Fruit fly (Drosophila melanogaster): ENCODE data around the gene Whamy.

The Whamy gene

DNA sequence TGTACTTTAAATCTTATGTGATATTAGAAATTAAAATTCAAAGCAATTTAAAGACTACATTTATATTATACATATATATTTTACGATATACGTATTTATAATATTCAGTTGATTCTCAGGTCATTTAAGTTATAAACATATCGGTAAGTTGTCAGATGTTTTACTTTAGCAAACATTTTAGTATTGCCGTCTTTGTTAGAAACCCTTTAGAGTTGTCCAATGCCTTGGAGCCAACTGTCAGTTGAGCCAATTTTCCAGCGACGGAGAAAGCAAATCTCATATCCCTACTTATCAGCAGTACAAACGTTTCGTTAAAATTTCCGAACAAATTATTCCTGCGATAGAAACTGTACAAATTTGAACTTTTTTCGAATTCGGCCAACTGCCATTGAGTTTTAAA, 602 bp upstream of the Whamy start, which contains the start of gene topi:
Gene topi (plus strand): TSS at position 301 of the 400 bp plus-strand sequence.
- no peak for TF ChIP-seq woc (GFP tag; optimal IDR thresholded peaks at IDR 0.05)
- TF ChIP-seq Hnf4 (GFP tag; optimal IDR thresholded peaks at IDR 0.05), result no peak
- TF ChIP-seq rgr (GFP tag; optimal IDR thresholded peaks at IDR 0.05), result no peak
- TF ChIP-seq usp (GFP tag; optimal IDR thresholded peaks at IDR 0.05), result no peak
- TF ChIP-seq GATAd (GFP tag; optimal IDR thresholded peaks at IDR 0.05), result no peak
- no peak for TF ChIP-seq pan (optimal IDR thresholded peaks at IDR 0.05)
- TF ChIP-seq Hr78 (GFP tag; optimal IDR thresholded peaks at IDR 0.05), result no peak
- TF ChIP-seq fru (GFP tag; optimal IDR thresholded peaks at IDR 0.05), result no peak
- TF ChIP-seq Dfd (GFP tag; optimal IDR thresholded peaks at IDR 0.05), result no peak
- TF ChIP-seq dl (GFP tag; optimal IDR thresholded peaks at IDR 0.05; ENCODE audit: insufficient read depth in 1 of 2, partially characterized antibody in 2 of 2), result no peak
- TF ChIP-seq Abd-B (GFP tag; optimal IDR thresholded peaks at IDR 0.05), result no peak
- TF ChIP-seq Jra (GFP tag; optimal IDR thresholded peaks at IDR 0.05), result no peak
- TF ChIP-seq Dif (GFP tag; optimal IDR thresholded peaks at IDR 0.05; ENCODE audit: partially characterized antibody), result no peak

DNA sequence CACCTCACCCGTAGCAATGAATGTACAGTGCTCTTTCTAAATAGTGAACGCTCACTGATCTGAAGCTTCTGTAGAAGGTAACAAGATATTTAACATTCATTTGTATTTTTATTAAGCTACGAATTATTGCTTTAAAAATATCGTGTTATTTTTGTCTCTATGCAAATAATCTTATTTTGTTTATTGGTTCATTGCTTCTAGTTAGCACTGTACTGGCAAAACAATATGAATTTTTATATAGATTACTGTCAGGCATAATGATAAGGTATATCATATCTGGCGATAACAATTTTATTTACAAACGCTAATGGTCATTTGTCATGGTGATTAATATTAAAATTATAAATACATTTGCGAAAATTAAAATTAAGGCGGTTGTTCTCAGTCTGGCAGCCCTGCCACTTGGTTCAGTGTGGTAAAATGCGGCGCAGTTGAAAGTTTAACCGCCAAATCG, 2.7 kb downstream of the Whamy start, which contains the start of gene CG9471:
Gene CG9471 (minus strand): TSS at position 24 of the 454 bp plus-strand sequence.
- no peak for TF ChIP-seq usp (GFP tag; optimal IDR thresholded peaks at IDR 0.05)
- TF ChIP-seq lola (GFP tag; optimal IDR thresholded peaks at IDR 0.05), result no peak
- no peak for TF ChIP-seq CrebA (GFP tag; optimal IDR thresholded peaks at IDR 0.05; ENCODE audit: borderline replicate concordance)
- peak; percentile 82 for TF ChIP-seq dmrt93B (GFP tag; optimal IDR thresholded peaks at IDR 0.05)
- TF ChIP-seq Dif (GFP tag; optimal IDR thresholded peaks at IDR 0.05; ENCODE audit: partially characterized antibody), result no peak
- TF ChIP-seq HLH106 (tag; optimal IDR thresholded peaks at IDR 0.05), result peak; percentile 95
- no peak for TF ChIP-seq Myc (optimal IDR thresholded peaks at IDR 0.05)
- peak; percentile 97 for TF ChIP-seq woc (GFP tag; optimal IDR thresholded peaks at IDR 0.05)
- no peak for TF ChIP-seq tai (GFP tag; optimal IDR thresholded peaks at IDR 0.05)
- no peak for TF ChIP-seq brk (GFP tag; optimal IDR thresholded peaks at IDR 0.05)
- no peak for TF ChIP-seq dl (GFP tag; optimal IDR thresholded peaks at IDR 0.05; ENCODE audit: insufficient read depth in 1 of 2, partially characterized antibody in 2 of 2)
- TF ChIP-seq foxo (GFP tag; optimal IDR thresholded peaks at IDR 0.05), result peak; percentile 53 to 99
- TF ChIP-seq ey (GFP tag; optimal IDR thresholded peaks at IDR 0.05), result peak; percentile 98
- peak; percentile 97 for TF ChIP-seq br (GFP tag; optimal IDR thresholded peaks at IDR 0.05)
- TF ChIP-seq h (GFP tag; optimal IDR thresholded peaks at IDR 0.05), result peak; percentile 99
- TF ChIP-seq CG32264 (GFP tag; optimal IDR thresholded peaks at IDR 0.05), result peak; percentile 92
- TF ChIP-seq Sp1 (GFP tag; optimal IDR thresholded peaks at IDR 0.05), result peak; percentile 96
- TF ChIP-seq Hnf4 (GFP tag; optimal IDR thresholded peaks at IDR 0.05), result peak; percentile 98
- peak; percentile 95 for TF ChIP-seq sage (GFP tag; optimal IDR thresholded peaks at IDR 0.05)
- peak; percentile 86 for TF ChIP-seq GATAd (GFP tag; optimal IDR thresholded peaks at IDR 0.05)
- peak; percentile 98 for TF ChIP-seq OdsH (GFP tag; optimal IDR thresholded peaks at IDR 0.05)
- TF ChIP-seq Hr83 (GFP tag; optimal IDR thresholded peaks at IDR 0.05; ENCODE audit: poor library complexity, severe bottlenecking), result peak; percentile 41
- no peak for TF ChIP-seq Hr78 (GFP tag; optimal IDR thresholded peaks at IDR 0.05)
- TF ChIP-seq Abd-B (GFP tag; optimal IDR thresholded peaks at IDR 0.05), result no peak
- TF ChIP-seq dsf (GFP tag; optimal IDR thresholded peaks at IDR 0.05; ENCODE audit: borderline replicate concordance), result peak; percentile 87
- TF ChIP-seq Mio (GFP tag; optimal IDR thresholded peaks at IDR 0.05), result peak; percentile 73
- no peak for TF ChIP-seq N (GFP tag; optimal IDR thresholded peaks at IDR 0.05)
- peak; percentile 97 for TF ChIP-seq Jra (GFP tag; optimal IDR thresholded peaks at IDR 0.05)
- peak; percentile 91 for TF ChIP-seq sv (GFP tag; optimal IDR thresholded peaks at IDR 0.05)
- TF ChIP-seq psq (GFP tag; optimal IDR thresholded peaks at IDR 0.05), result peak; percentile 94
- peak; percentile 99 for TF ChIP-seq rgr (GFP tag; optimal IDR thresholded peaks at IDR 0.05)
- TF ChIP-seq Vsx2 (GFP tag; optimal IDR thresholded peaks at IDR 0.05; ENCODE audit: partially characterized antibody), result no peak
- TF ChIP-seq pan (optimal IDR thresholded peaks at IDR 0.05), result no peak
- peak; percentile 88 for TF ChIP-seq CG9705 (GFP tag; optimal IDR thresholded peaks at IDR 0.05)
- no peak for TF ChIP-seq Dfd (GFP tag; optimal IDR thresholded peaks at IDR 0.05)
- peak; percentile 98 for TF ChIP-seq fru (GFP tag; optimal IDR thresholded peaks at IDR 0.05)
- peak; percentile 89 for TF ChIP-seq Rel (GFP tag; optimal IDR thresholded peaks at IDR 0.05)
- peak; percentile 87 for TF ChIP-seq Rel (tag; optimal IDR thresholded peaks at IDR 0.05)
- TF ChIP-seq jim (GFP tag; optimal IDR thresholded peaks at IDR 0.05), result peak; percentile 5

Data from whole organism, wandering third instar larva.